Fruit fly (Drosophila melanogaster) whole organism, embryonic: ENCODE results near the gene CG8097.

ENCODE experiments used
- Antp ChIP-seq: fragments of 200-800 bp; sonication (Bioruptor generic); optimal IDR thresholded peaks from 3 replicates; lab custom pipeline; 2016; ENCODE audit warnings: missing biosample characterization, missing genetic modification characterization
- CG10366 ChIP-seq: fragments of 200-800 bp; sonication (Bioruptor generic); IDR thresholded peaks from 2 replicates; pipeline ENCODE4 v1.3.6; 2022; ENCODE audit warnings: missing biosample characterization, missing genetic modification characterization
- CG11398 ChIP-seq: fragments of 200-800 bp; sonication (Bioruptor generic); optimal IDR thresholded peaks from 2 replicates; lab custom pipeline; 2016; ENCODE audit warnings: missing biosample characterization, missing genetic modification characterization
- CG11696 ChIP-seq: fragments of 200-800 bp; sonication (Bioruptor generic); IDR thresholded peaks from 2 replicates; pipeline ENCODE4 v1.3.6; 2022; ENCODE audit warnings: missing biosample characterization, missing genetic modification characterization
- CG11723 ChIP-seq: fragments of 200-800 bp; sonication (Bioruptor generic); optimal IDR thresholded peaks from 2 replicates; lab custom pipeline; 2017; ENCODE audit warnings: missing biosample characterization, mild to moderate bottlenecking, missing genetic modification characterization
- CG12071 ChIP-seq: fragments of 200-800 bp; sonication (Bioruptor generic); optimal IDR thresholded peaks from 3 replicates; lab custom pipeline; 2018; ENCODE audit warnings: missing biosample characterization, mild to moderate bottlenecking, missing genetic modification characterization
- CG12744 ChIP-seq: fragments of 200-800 bp; sonication (Bioruptor generic); optimal IDR thresholded peaks from 2 replicates; lab custom pipeline; 2016; ENCODE audit warnings: missing biosample characterization, missing genetic modification characterization
- CG13424 ChIP-seq: fragments of 200-800 bp; sonication (Bioruptor generic); optimal IDR thresholded peaks from 2 replicates; lab custom pipeline; 2019; ENCODE audit warnings: missing biosample characterization, mild to moderate bottlenecking, missing genetic modification characterization, moderate library complexity
- CG14710 ChIP-seq: fragments of 200-800 bp; sonication (Bioruptor generic); optimal IDR thresholded peaks from 3 replicates; lab custom pipeline; 2019; ENCODE audit warnings: missing biosample characterization, mild to moderate bottlenecking, missing genetic modification characterization, moderate library complexity
- CG15601 ChIP-seq: fragments of 200-800 bp; sonication (Bioruptor generic); optimal IDR thresholded peaks from 3 replicates; lab custom pipeline; 2019; ENCODE audit warnings: missing biosample characterization, mild to moderate bottlenecking, missing genetic modification characterization, moderate library complexity
- CG1602 ChIP-seq: fragments of 200-800 bp; sonication (Bioruptor generic); optimal IDR thresholded peaks from 3 replicates; lab custom pipeline; 2016; ENCODE audit warnings: missing biosample characterization, missing genetic modification characterization
- CG1603 ChIP-seq: fragments of 200-800 bp; sonication (Bioruptor generic); optimal IDR thresholded peaks from 2 replicates; lab custom pipeline; 2019; ENCODE audit warnings: missing biosample characterization, mild to moderate bottlenecking, missing genetic modification characterization, moderate library complexity
- CG16779 ChIP-seq: fragments of 200-800 bp; sonication (Bioruptor generic); IDR thresholded peaks from 2 replicates; pipeline ENCODE4 v1.3.6; 2022; ENCODE audit warnings: missing biosample characterization, missing genetic modification characterization
- CG17802 ChIP-seq: fragments of 200-800 bp; sonication (Bioruptor generic); optimal IDR thresholded peaks from 2 replicates; lab custom pipeline; 2018; ENCODE audit warnings: missing biosample characterization, mild to moderate bottlenecking, missing genetic modification characterization, moderate library complexity
- CG1792 ChIP-seq: fragments of 200-800 bp; sonication (Bioruptor generic); optimal IDR thresholded peaks from 2 replicates; lab custom pipeline; 2016; ENCODE audit warnings: missing biosample characterization, missing genetic modification characterization
- CG30431 ChIP-seq: fragments of 200-800 bp; sonication (Bioruptor generic); optimal IDR thresholded peaks from 2 replicates; lab custom pipeline; 2017; ENCODE audit warnings: missing biosample characterization, missing genetic modification characterization
- CG32532 ChIP-seq: fragments of 200-800 bp; sonication (Bioruptor generic); IDR thresholded peaks from 2 replicates; pipeline ENCODE4 v1.3.6; 2022; ENCODE audit warnings: missing biosample characterization, missing genetic modification characterization
- CG3281 ChIP-seq: fragments of 200-800 bp; sonication (Bioruptor generic); optimal IDR thresholded peaks from 3 replicates; lab custom pipeline; 2017; ENCODE audit warnings: missing biosample characterization, mild to moderate bottlenecking, missing genetic modification characterization
- CG33213 ChIP-seq: fragments of 200-800 bp; sonication (Bioruptor generic); optimal IDR thresholded peaks from 3 replicates; lab custom pipeline; 2016; ENCODE audit warnings: missing biosample characterization, missing genetic modification characterization
- CG7271 ChIP-seq: fragments of 200-800 bp; sonication (Bioruptor generic); optimal IDR thresholded peaks from 2 replicates; lab custom pipeline; 2018; ENCODE audit warnings: missing biosample characterization, mild to moderate bottlenecking, missing genetic modification characterization, moderate library complexity
- CG7963 ChIP-seq: fragments of 200-800 bp; sonication (Bioruptor generic); IDR thresholded peaks from 3 replicates; pipeline ENCODE4 v1.3.6; 2022; ENCODE audit warnings: missing biosample characterization, missing genetic modification characterization; ENCODE audit not compliant: partially characterized antibody
- CG8388 ChIP-seq: fragments of 200-800 bp; sonication (Bioruptor generic); optimal IDR thresholded peaks from 2 replicates; lab custom pipeline; 2019; ENCODE audit warnings: missing biosample characterization, mild to moderate bottlenecking, missing genetic modification characterization, moderate library complexity
- CG8944 ChIP-seq: fragments of 200-800 bp; sonication (Bioruptor generic); optimal IDR thresholded peaks from 3 replicates; lab custom pipeline; 2016; ENCODE audit warnings: missing biosample characterization, missing genetic modification characterization
- Camta ChIP-seq: fragments of 200-800 bp; sonication (Bioruptor generic); optimal IDR thresholded peaks from 2 replicates; lab custom pipeline; 2016; ENCODE audit warnings: missing biosample characterization, missing genetic modification characterization
- Chrac-16 ChIP-seq: fragments of 200-800 bp; sonication (Bioruptor generic); optimal IDR thresholded peaks from 3 replicates; lab custom pipeline; 2016; ENCODE audit warnings: missing biosample characterization, missing genetic modification characterization
- D19B ChIP-seq: fragments of 200-800 bp; sonication (Bioruptor generic); optimal IDR thresholded peaks from 2 replicates; lab custom pipeline; 2017; ENCODE audit warnings: missing biosample characterization, mild to moderate bottlenecking, missing genetic modification characterization
- Dip2 ChIP-seq: fragments of 200-800 bp; sonication (Bioruptor generic); IDR thresholded peaks from 2 replicates; pipeline ENCODE4 v1.3.6; 2022; ENCODE audit warnings: missing biosample characterization, missing genetic modification characterization
- Ets65A ChIP-seq: fragments of 200-800 bp; sonication (Bioruptor generic); peaks from one replicate; lab custom pipeline; 2016; ENCODE audit warnings: missing biosample characterization, missing genetic modification characterization
- Lim3 ChIP-seq: fragments of 200-800 bp; sonication (Bioruptor generic); IDR thresholded peaks from 2 replicates; pipeline ENCODE4 v1.3.6; 2022; ENCODE audit warnings: missing biosample characterization, missing genetic modification characterization
- MBD-R2 ChIP-seq: fragments of 200-800 bp; sonication (Bioruptor generic); IDR thresholded peaks from 2 replicates; pipeline ENCODE4 v1.3.6; 2022; ENCODE audit warnings: missing biosample characterization, missing genetic modification characterization
- Mad ChIP-seq: fragments of 200-800 bp; sonication (Bioruptor generic); optimal IDR thresholded peaks from 2 replicates; lab custom pipeline; 2016; ENCODE audit warnings: missing biosample characterization, missing genetic modification characterization
- Mrtf ChIP-seq: fragments of 200-800 bp; sonication (Bioruptor generic); IDR thresholded peaks from 3 replicates; pipeline ENCODE4 v1.3.6; 2022; ENCODE audit warnings: missing biosample characterization, missing genetic modification characterization
- NC2β ChIP-seq: fragments of 200-800 bp; sonication (Bioruptor generic); optimal IDR thresholded peaks from 2 replicates; lab custom pipeline; 2016; ENCODE audit warnings: missing biosample characterization, missing genetic modification characterization
- Rfx ChIP-seq: fragments of 200-800 bp; sonication (Bioruptor generic); IDR thresholded peaks from 2 replicates; pipeline ENCODE4 v1.3.6; 2022; ENCODE audit warnings: missing biosample characterization, missing genetic modification characterization
- Sox102F ChIP-seq: fragments of 200-800 bp; sonication (Bioruptor generic); optimal IDR thresholded peaks from 2 replicates; lab custom pipeline; 2018; ENCODE audit warnings: missing biosample characterization, mild to moderate bottlenecking, missing genetic modification characterization, moderate library complexity
- Spps ChIP-seq: fragments of 200-800 bp; sonication (Bioruptor generic); optimal IDR thresholded peaks from 2 replicates; lab custom pipeline; 2018; ENCODE audit warnings: missing biosample characterization, mild to moderate bottlenecking, missing genetic modification characterization
- Stat92E ChIP-seq, 3 experiments: fragments of >200 bp in 2 of 3; fragments of 200-800 bp in 1 of 3; sonication (Bioruptor generic) in 1 of 3; optimal IDR thresholded peaks; 2 replicates each; lab custom pipeline; 2017 to 2019; ENCODE audit warnings: missing biosample characterization in 3 of 3, missing genetic modification characterization in 3 of 3, mild to moderate bottlenecking in 1 of 3, moderate library complexity in 1 of 3
- Trl ChIP-seq, 3 experiments: fragments of >200 bp in 2 of 3; fragments of 200-800 bp in 1 of 3; sonication (Bioruptor generic) in 1 of 3; optimal IDR thresholded peaks; 2 replicates in 1 of 3; 3 replicates in 2 of 3; lab custom pipeline; 2016 to 2017; ENCODE audit warnings: missing biosample characterization in 1 of 3, missing genetic modification characterization in 1 of 3
- YL-1 ChIP-seq: fragments of 200-800 bp; sonication (Bioruptor generic); optimal IDR thresholded peaks from 3 replicates; lab custom pipeline; 2017; ENCODE audit warnings: missing biosample characterization, mild to moderate bottlenecking, missing genetic modification characterization
- abd-A ChIP-seq: fragments of 200-800 bp; sonication (Bioruptor generic); optimal IDR thresholded peaks from 3 replicates; lab custom pipeline; 2019; ENCODE audit warnings: missing biosample characterization, mild to moderate bottlenecking, missing genetic modification characterization, moderate library complexity
- ap ChIP-seq: fragments of 200-800 bp; sonication (Bioruptor generic); IDR thresholded peaks from 2 replicates; pipeline ENCODE4 v1.3.6; 2022; ENCODE audit warnings: missing biosample characterization, missing genetic modification characterization
- bbx ChIP-seq: fragments of 200-800 bp; sonication (Bioruptor generic); IDR thresholded peaks from 2 replicates; pipeline ENCODE4 v1.3.6; 2022; ENCODE audit warnings: missing biosample characterization, missing genetic modification characterization; ENCODE audit not compliant: partially characterized antibody
- gsb-n ChIP-seq: fragments of 200-800 bp; sonication (Bioruptor generic); optimal IDR thresholded peaks from 3 replicates; lab custom pipeline; 2018; ENCODE audit warnings: missing biosample characterization, mild to moderate bottlenecking, missing genetic modification characterization
- kah ChIP-seq: fragments of 200-800 bp; sonication (Bioruptor generic); optimal IDR thresholded peaks from 2 replicates; lab custom pipeline; 2018; ENCODE audit warnings: missing biosample characterization, mild to moderate bottlenecking, missing genetic modification characterization
- lbe ChIP-seq: fragments of 200-800 bp; sonication (Bioruptor generic); optimal IDR thresholded peaks from 2 replicates; lab custom pipeline; 2016; ENCODE audit warnings: missing biosample characterization, mild to moderate bottlenecking, missing genetic modification characterization
- luna ChIP-seq: fragments of 200-800 bp; sonication (Bioruptor generic); optimal IDR thresholded peaks from 2 replicates; lab custom pipeline; 2016; ENCODE audit warnings: missing biosample characterization, missing genetic modification characterization
- ranshi ChIP-seq: fragments of 200-800 bp; sonication (Bioruptor generic); IDR thresholded peaks from 2 replicates; pipeline ENCODE4 v1.3.6; 2022; ENCODE audit warnings: missing biosample characterization, missing genetic modification characterization
- sisA ChIP-seq: fragments of 200-800 bp; sonication (Bioruptor generic); IDR thresholded peaks from 2 replicates; pipeline ENCODE4 v1.3.6; 2022; ENCODE audit warnings: missing biosample characterization, missing genetic modification characterization
- tup ChIP-seq: fragments of 200-800 bp; sonication (Bioruptor generic); optimal IDR thresholded peaks from 2 replicates; lab custom pipeline; 2016; ENCODE audit warnings: missing biosample characterization, mild to moderate bottlenecking, missing genetic modification characterization, moderate library complexity
- unc-4 ChIP-seq: fragments of 200-800 bp; sonication (Bioruptor generic); IDR thresholded peaks from 2 replicates; pipeline ENCODE4 v1.3.6; 2022; ENCODE audit warnings: missing biosample characterization, missing genetic modification characterization; ENCODE audit not compliant: partially characterized antibody

The CG8097 gene

dm6 chrX:15549055-15549454, 33.9 kb upstream of the CG8097 start (continued):
- no peak for TF ChIP-seq Dip2
- TF ChIP-seq gsb-n (tag; lab: Kevin White, UChicago): peak; percentile 43
- no peak for TF ChIP-seq YL-1 (GFP tag; lab: Kevin White, UChicago)
- TF ChIP-seq tup: no peak
- TF ChIP-seq CG12071 (GFP tag; lab: Kevin White, UChicago): peak; percentile 32
- peak; percentile 64; the same call in 1 of the 3 replicates for TF ChIP-seq Mrtf (GFP tag; lab: Robert Waterston, UW)
- TF ChIP-seq CG12744 (GFP tag; lab: Kevin White, UChicago): peak; percentile 65
- peak; percentile 54 for TF ChIP-seq CG33213 (GFP tag; lab: Kevin White, UChicago)
- peak; percentile 88 for TF ChIP-seq CG13424 (tag; lab: Kevin White, UChicago)
- peak; percentile 66 for TF ChIP-seq Antp (GFP tag; lab: Kevin White, UChicago)
- TF ChIP-seq CG1792 (GFP tag; lab: Kevin White, UChicago): peak; percentile 50
- peak; percentile 69 for TF ChIP-seq ranshi (GFP tag; lab: Robert Waterston, UW)
- TF ChIP-seq CG10366 (GFP tag; lab: Robert Waterston, UW): peak; percentile 67
- TF ChIP-seq CG1603 (tag; lab: Kevin White, UChicago): peak; percentile 20
- peak; percentile 65 for TF ChIP-seq Mad (GFP tag; lab: Kevin White, UChicago)
- peak; percentile 73 for TF ChIP-seq CG8388 (GFP tag; lab: Kevin White, UChicago)
- peak; percentile 70 for TF ChIP-seq Chrac-16 (GFP tag; lab: Kevin White, UChicago)
- peak; percentile 36 for TF ChIP-seq kah (GFP tag; lab: Kevin White, UChicago)
- TF ChIP-seq Ets65A (GFP tag; lab: Kevin White, UChicago): peak; percentile 96
- no peak for TF ChIP-seq CG11696
- TF ChIP-seq luna (GFP tag; lab: Kevin White, UChicago): peak; percentile 66
- TF ChIP-seq Camta: peak; percentile 64
- peak; percentile 84 for TF ChIP-seq Sox102F (GFP tag; lab: Kevin White, UChicago)
- no peak for TF ChIP-seq abd-A (tag; lab: Kevin White, UChicago)
- TF ChIP-seq Spps: no peak
- peak; percentile 56 for TF ChIP-seq NC2β (GFP tag; lab: Kevin White, UChicago)
- TF ChIP-seq CG15601 (tag; lab: Kevin White, UChicago): no peak
- peak; percentile 75 for TF ChIP-seq sisA
- TF ChIP-seq Stat92E (GFP tag; optimal IDR thresholded peaks at IDR 0.05; lab: Kevin White, UChicago): no peak
- no peak for TF ChIP-seq CG7963 (GFP tag; lab: Robert Waterston, UW)
- TF ChIP-seq unc-4 (GFP tag; lab: Robert Waterston, UW): no peak
- peak; percentile 39; the same call in 1 of the 2 replicates for TF ChIP-seq MBD-R2 (GFP tag; lab: Robert Waterston, UW)
- no peak for TF ChIP-seq CG17802 (tag; lab: Kevin White, UChicago)
- peak; percentile 51 for TF ChIP-seq ap
- TF ChIP-seq CG32532 (GFP tag; lab: Robert Waterston, UW): peak; percentile 86
- TF ChIP-seq CG8944 (GFP tag; lab: Kevin White, UChicago): peak; percentile 47
- no peak for TF ChIP-seq Trl (optimal IDR thresholded peaks at IDR 0.05; lab: Kevin White, UChicago)
- peak; percentile 80 for TF ChIP-seq Trl (GFP tag; optimal IDR thresholded peaks at IDR 0.05; lab: Kevin White, UChicago)
- peak; percentile 53 for TF ChIP-seq D19B
- no peak for TF ChIP-seq bbx
- TF ChIP-seq CG1602 (GFP tag; lab: Kevin White, UChicago): peak; percentile 56
- TF ChIP-seq CG16779 (GFP tag; lab: Robert Waterston, UW): 0 out of 2 replicates have a peak, but pooled peaks have one; percentile 52
- 0 out of 2 replicates have a peak, but pooled peaks have one; percentile 7 for TF ChIP-seq Lim3
- peak; percentile 30 for TF ChIP-seq CG30431 (GFP tag; lab: Kevin White, UChicago)
- TF ChIP-seq CG7271 (tag; lab: Kevin White, UChicago): no peak
- peak; percentile 27 for TF ChIP-seq CG11398 (GFP tag; lab: Kevin White, UChicago)
- TF ChIP-seq CG11723: peak; percentile 61
- TF ChIP-seq CG3281 (GFP tag; lab: Kevin White, UChicago): peak; percentile 82
- TF ChIP-seq lbe (GFP tag; lab: Kevin White, UChicago): peak; percentile 3
- TF ChIP-seq CG14710 (tag; lab: Kevin White, UChicago): peak; percentile 50
- TF ChIP-seq Rfx (GFP tag; lab: Robert Waterston, UW): peak; percentile 86
